Worm (Caenorhabditis elegans): ENCODE measurements around the gene F35E12.10.

F35E12.10 gene

ce11 chrV:13730762-13731161 lies 17.8 kb downstream of the F35E12.10 start, which contains the start of gene dct-17:
Gene dct-17, minus strand, starts transcription at chrV:13730784.
- no peak for TF ChIP-seq C34B4.2 (tag; optimal IDR thresholded peaks at IDR 0.05)
- TF ChIP-seq elt-2 (tag; optimal IDR thresholded peaks at IDR 0.05) = peak; percentile 24
- no peak for TF ChIP-seq hlh-17 (GFP tag; optimal IDR thresholded peaks at IDR 0.05; ENCODE audit: borderline replicate concordance)
- peak; percentile 3 for TF ChIP-seq pqm-1 (tag; optimal IDR thresholded peaks at IDR 0.05)
- no peak for TF ChIP-seq nhr-77 (tag; optimal IDR thresholded peaks at IDR 0.05)
- peak; percentile 12 for TF ChIP-seq pax-3 (tag; optimal IDR thresholded peaks at IDR 0.05)

- no peak for TF ChIP-seq mab-9 (GFP tag; IDR thresholded peaks at IDR 0.05)
- no peak for TF ChIP-seq mdl-1 (tag; optimal IDR thresholded peaks at IDR 0.05)
- TF ChIP-seq sup-37 (GFP tag; optimal IDR thresholded peaks at IDR 0.05) = no peak
- no peak for TF ChIP-seq ets-5 (GFP tag; IDR thresholded peaks at IDR 0.05)
- TF ChIP-seq aly-2 (tag; optimal IDR thresholded peaks at IDR 0.05) = no peak
- no peak for TF ChIP-seq vab-15 (tag; optimal IDR thresholded peaks at IDR 0.05)
- no peak for TF ChIP-seq sptf-1 (tag; optimal IDR thresholded peaks at IDR 0.05)
- no peak for TF ChIP-seq sox-4 (tag; optimal IDR thresholded peaks at IDR 0.05)
- TF ChIP-seq C16A3.4 (tag; optimal IDR thresholded peaks at IDR 0.05) = no peak
Measured at ce11 chrV:13725574-13725973, 23.0 kb downstream of the F35E12.10 start, which contains the start of gene fbxa-181. Gene fbxa-181, plus strand, starts transcription at chrV:13725874.

ce11 chrV:13724781-13725180 lies 23.8 kb downstream of the F35E12.10 start, which contains the start of gene F35E12.2:
Gene F35E12.2, minus strand, starts transcription at chrV:13724881.
- TF ChIP-seq zag-1 (tag; optimal IDR thresholded peaks at IDR 0.05) (no peak), pag-3 (tag; optimal IDR thresholded peaks at IDR 0.05; ENCODE audit: borderline replicate concordance, insufficient read depth) (no peak), egl-13 (tag; optimal IDR thresholded peaks at IDR 0.05) (no peak), hlh-4 (tag; optimal IDR thresholded peaks at IDR 0.05) (no peak), lir-3 (tag; optimal IDR thresholded peaks at IDR 0.05; ENCODE audit: poor library complexity) (no peak), egl-27 (tag; optimal IDR thresholded peaks at IDR 0.05) (no peak), skn-1 (tag; optimal IDR thresholded peaks at IDR 0.05) (no peak), nhr-19 (GFP tag; conservative IDR thresholded peaks at IDR 0.05) (no peak), sox-4 (tag; optimal IDR thresholded peaks at IDR 0.05) (no peak), nhr-85 (tag) (no peak), unc-98 (GFP tag; IDR thresholded peaks at IDR 0.05) (no peak), lin-35 (GFP tag; optimal IDR thresholded peaks at IDR 0.05) (no peak), tbx-2 (tag; optimal IDR thresholded peaks at IDR 0.05) (no peak), unc-30 (tag; optimal IDR thresholded peaks at IDR 0.05) (no peak), jun-1 (tag; optimal IDR thresholded peaks at IDR 0.05) (no peak), nhr-11 (tag; optimal IDR thresholded peaks at IDR 0.05) (no peak)

ce11 chrV:13716531-13716930 lies 32.0 kb downstream of the F35E12.10 start, which contains the start of gene T01D3.6:
Gene T01D3.6, plus strand, starts transcription at chrV:13716824.
- TF ChIP-seq lsy-2 (tag; optimal IDR thresholded peaks at IDR 0.05) (no peak), ces-1 (GFP tag; optimal IDR thresholded peaks at IDR 0.05) (no peak), pax-3 (tag; optimal IDR thresholded peaks at IDR 0.05) (peak; percentile 29), pqm-1 (tag; optimal IDR thresholded peaks at IDR 0.05) (peak; percentile 32), nhr-85 (tag) (peak; percentile 10), tlp-1 (tag; optimal IDR thresholded peaks at IDR 0.05) (no peak), nhr-77 (tag; optimal IDR thresholded peaks at IDR 0.05) (no peak), ceh-63 (GFP tag; optimal IDR thresholded peaks at IDR 0.05) (no peak), ztf-11 (tag; optimal IDR thresholded peaks at IDR 0.05) (no peak), lin-35 (GFP tag; optimal IDR thresholded peaks at IDR 0.05) (peak in 1 of 2 experiments; percentile 24), grh-1 (GFP tag; IDR thresholded peaks at IDR 0.05) (no peak), mef-2 (tag; optimal IDR thresholded peaks at IDR 0.05) (no peak), hlh-17 (GFP tag; optimal IDR thresholded peaks at IDR 0.05; ENCODE audit: borderline replicate concordance) (no peak), zip-4 (GFP tag; optimal IDR thresholded peaks at IDR 0.05) (no peak), snpc-4 (tag; optimal IDR thresholded peaks at IDR 0.05) (no peak), elt-2 (tag; optimal IDR thresholded peaks at IDR 0.05) (peak; percentile 79)

Data from whole organism, L1 larva.